Worm (Caenorhabditis elegans) whole organism, L2 larva: Measurements from ENCODE around the gene sru-15.

Experiments
- ama-1 ChIP-seq: fragments of 150-350 bp; optimal IDR thresholded peaks from 2 replicates; lab custom pipeline; 2018; ENCODE audit warnings: inconsistent platforms
- lin-11 ChIP-seq: fragments of 150-350 bp; sonication (generic microtip); optimal IDR thresholded peaks from 2 replicates; lab custom pipeline; 2014; ENCODE audit warnings: missing biosample characterization, missing genetic modification characterization, inconsistent platforms, mixed read lengths
- lsy-2 ChIP-seq, 2 experiments: fragments of 150-350 bp in 1 of 2; sonication (generic microtip) in 1 of 2; optimal IDR thresholded peaks; 2 replicates each; lab custom pipeline; 2014 to 2017; ENCODE audit warnings: missing biosample characterization in 2 of 2, missing genetic modification characterization in 2 of 2

DNA sequence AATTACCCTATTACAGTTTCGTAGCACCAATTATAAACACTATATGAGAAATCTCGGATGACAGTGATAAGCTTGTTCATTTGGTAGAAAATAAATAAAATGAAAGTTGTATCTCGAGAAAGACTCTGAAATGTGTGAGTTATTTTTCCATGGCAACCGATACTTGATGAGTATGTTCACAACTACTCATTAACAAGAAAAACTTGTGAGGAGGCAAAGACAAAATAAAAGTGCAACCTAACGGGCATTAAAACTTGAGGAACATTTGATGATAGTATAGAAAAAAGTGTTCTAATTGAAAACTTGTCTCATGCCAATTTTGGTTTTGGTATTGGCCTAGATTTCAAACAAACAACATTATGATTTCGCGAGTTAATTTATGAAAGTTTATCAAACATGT is 40.5 kb downstream of the sru-15 start, which contains the start of gene gcy-27:
- no peak for TF ChIP-seq lsy-2 (tag; optimal IDR thresholded peaks at IDR 0.05; lab: Kevin White, UChicago)
- TF ChIP-seq lin-11 (tag; lab: Kevin White, UChicago): no peak
- no peak for TF ChIP-seq ama-1
